Worm (Caenorhabditis elegans) whole organism, L4 larva: ENCODE measurements around the gene srx-121.

Experiments used
- D1046.2 ChIP-seq: fragments of 200-800 bp; sonication (Bioruptor generic); IDR thresholded peaks from 2 replicates; pipeline ENCODE4 v1.3.6; 2022; ENCODE audit warnings: missing genetic modification characterization, missing compliant biosample characterization
- T26A8.4 ChIP-seq: fragments of 200-800 bp; sonication (Bioruptor generic); IDR thresholded peaks from 2 replicates; pipeline ENCODE4 v1.3.6; 2022; ENCODE audit warnings: missing genetic modification characterization, missing compliant biosample characterization
- ZK337.2 ChIP-seq: fragments of 200-800 bp; sonication (Bioruptor generic); IDR thresholded peaks from 2 replicates; pipeline ENCODE4 v1.3.6; 2022; ENCODE audit warnings: missing genetic modification reagents, missing genetic modification characterization, missing compliant biosample characterization
- aha-1 ChIP-seq: fragments of 150-350 bp; peaks from one replicate; lab custom pipeline; 2014; ENCODE audit warnings: missing biosample characterization, missing genetic modification characterization
- attf-4 ChIP-seq: sonication (generic microtip); optimal IDR thresholded peaks from 3 replicates; lab custom pipeline; 2017; ENCODE audit warnings: missing biosample characterization, missing genetic modification characterization
- ceh-20 ChIP-seq: fragments of 200-800 bp; sonication (Bioruptor generic); IDR thresholded peaks from 2 replicates; pipeline ENCODE4 v1.3.6; 2022; ENCODE audit warnings: missing genetic modification reagents, missing genetic modification characterization, missing compliant biosample characterization
- ceh-44 ChIP-seq: fragments of 200-800 bp; sonication (Bioruptor generic); IDR thresholded peaks from 2 replicates; pipeline ENCODE4 v1.3.6; 2022; ENCODE audit warnings: missing genetic modification reagents, missing genetic modification characterization, missing compliant biosample characterization
- ceh-82 ChIP-seq: sonication (generic microtip); optimal IDR thresholded peaks from 2 replicates; lab custom pipeline; 2017; ENCODE audit warnings: missing biosample characterization, missing genetic modification characterization
- ces-1 ChIP-seq: fragments of 150-350 bp; sonication (generic microtip); optimal IDR thresholded peaks from 4 replicates; lab custom pipeline; 2014; ENCODE audit warnings: missing biosample characterization, missing genetic modification reagents, missing genetic modification characterization
- dmd-6 ChIP-seq: fragments of 200-800 bp; sonication (Bioruptor generic); IDR thresholded peaks from 2 replicates; pipeline ENCODE4 v1.3.6; 2022; ENCODE audit warnings: missing genetic modification reagents, missing genetic modification characterization, missing compliant biosample characterization
- dmd-8 ChIP-seq: fragments of 200-800 bp; sonication (Bioruptor generic); IDR thresholded peaks from 2 replicates; pipeline ENCODE4 v1.3.6; 2022; ENCODE audit warnings: missing genetic modification characterization, missing compliant biosample characterization
- duxl-1 ChIP-seq: sonication (generic microtip); optimal IDR thresholded peaks from 2 replicates; lab custom pipeline; 2016; ENCODE audit warnings: mild to moderate bottlenecking, missing genetic modification characterization, moderate library complexity, missing compliant biosample characterization; ENCODE audit not compliant: poor library complexity
- fos-1 ChIP-seq: fragments of 150-350 bp; optimal IDR thresholded peaks from 2 replicates; lab custom pipeline; 2014; ENCODE audit warnings: missing biosample characterization, missing genetic modification characterization
- gei-8 ChIP-seq: fragments of 200-800 bp; sonication (Bioruptor generic); optimal IDR thresholded peaks from 2 replicates; lab custom pipeline; 2018; ENCODE audit warnings: mild to moderate bottlenecking, missing genetic modification characterization, missing compliant biosample characterization
- hif-1 ChIP-seq, 2 experiments: sonication (generic microtip); optimal IDR thresholded peaks; 2 replicates each; lab custom pipeline; 2016 to 2017; ENCODE audit warnings: missing compliant biosample characterization in 2 of 2, missing genetic modification characterization in 2 of 2, missing genetic modification reagents in 2 of 2, missing genotype in 2 of 2, mild to moderate bottlenecking in 1 of 2
- hlh-11 ChIP-seq: fragments of 200-800 bp; sonication (Bioruptor generic); optimal IDR thresholded peaks from 2 replicates; lab custom pipeline; 2018; ENCODE audit warnings: mild to moderate bottlenecking, missing genetic modification characterization, missing compliant biosample characterization
- jun-1 ChIP-seq: fragments of 150-350 bp; optimal IDR thresholded peaks from 2 replicates; lab custom pipeline; 2014; ENCODE audit warnings: missing biosample characterization, missing genetic modification reagents, missing genetic modification characterization
- lin-1 ChIP-seq: fragments of 200-800 bp; sonication (Bioruptor generic); IDR thresholded peaks from 2 replicates; pipeline ENCODE4 v1.3.6; 2022; ENCODE audit warnings: missing genetic modification reagents, missing genetic modification characterization, missing compliant biosample characterization
- lin-13 ChIP-seq: fragments of 150-350 bp; optimal IDR thresholded peaks from 2 replicates; lab custom pipeline; 2014; ENCODE audit warnings: missing biosample characterization, missing genetic modification reagents, missing genetic modification characterization
- lin-39 ChIP-seq: fragments of 150-350 bp; optimal IDR thresholded peaks from 2 replicates; lab custom pipeline; 2014; ENCODE audit warnings: missing biosample characterization, missing genetic modification reagents, missing genetic modification characterization
- lsy-2 ChIP-seq, 2 experiments: fragments of 150-350 bp in 1 of 2; sonication (generic microtip) in 1 of 2; optimal IDR thresholded peaks; 2 replicates each; lab custom pipeline; 2014 to 2017; ENCODE audit warnings: missing biosample characterization in 2 of 2, missing genetic modification characterization in 2 of 2
- madf-9 ChIP-seq: fragments of 200-800 bp; sonication (Bioruptor generic); conservative IDR thresholded peaks from 2 replicates; pipeline ENCODE4 v1.3.6; 2022; ENCODE audit warnings: missing genetic modification reagents, missing genetic modification characterization, missing compliant biosample characterization
- mdl-1 ChIP-seq, 2 experiments: fragments of 150-350 bp in 1 of 2; sonication (generic microtip) in 1 of 2; optimal IDR thresholded peaks; 2 replicates each; lab custom pipeline; 2014 to 2017; ENCODE audit warnings: missing biosample characterization in 2 of 2, missing genetic modification characterization in 2 of 2
- mep-1 ChIP-seq: fragments of 150-350 bp; sonication (generic microtip); optimal IDR thresholded peaks from 3 replicates; lab custom pipeline; 2014; ENCODE audit warnings: missing biosample characterization, missing genetic modification characterization
- mes-2 ChIP-seq: sonication (generic microtip); optimal IDR thresholded peaks from 2 replicates; lab custom pipeline; 2016; ENCODE audit warnings: missing genotype, mild to moderate bottlenecking, missing genetic modification characterization, missing compliant biosample characterization; ENCODE audit not compliant: poor library complexity, severe bottlenecking
- nhr-102 ChIP-seq: sonication (generic microtip); optimal IDR thresholded peaks from 2 replicates; lab custom pipeline; 2016; ENCODE audit warnings: mild to moderate bottlenecking, missing genetic modification characterization, moderate library complexity, missing compliant biosample characterization
- nhr-25 ChIP-seq: sonication (generic microtip); optimal IDR thresholded peaks from 2 replicates; lab custom pipeline; 2017; ENCODE audit warnings: missing genetic modification characterization, mild to moderate bottlenecking, missing compliant biosample characterization, antibody characterized with exemption, moderate library complexity, borderline replicate concordance; ENCODE audit not compliant: insufficient read depth
- nhr-28 ChIP-seq: fragments of 150-350 bp; optimal IDR thresholded peaks from 2 replicates; lab custom pipeline; 2014; ENCODE audit warnings: missing biosample characterization, missing genetic modification characterization
- nhr-48 ChIP-seq: sonication (generic microtip); optimal IDR thresholded peaks from 2 replicates; lab custom pipeline; 2016; ENCODE audit warnings: mild to moderate bottlenecking, missing genetic modification characterization, missing compliant biosample characterization
- php-3 ChIP-seq: fragments of 200-800 bp; sonication (Bioruptor generic); IDR thresholded peaks from 2 replicates; pipeline ENCODE4 v1.3.6; 2022; ENCODE audit warnings: missing genetic modification reagents, missing genetic modification characterization, missing compliant biosample characterization
- pqm-1 ChIP-seq: sonication (generic microtip); optimal IDR thresholded peaks from 2 replicates; lab custom pipeline; 2017; ENCODE audit warnings: missing biosample characterization, missing genetic modification characterization
- saeg-2 ChIP-seq: fragments of 200-800 bp; sonication (Bioruptor generic); IDR thresholded peaks from 2 replicates; pipeline ENCODE4 v1.3.6; 2022; ENCODE audit warnings: missing genetic modification reagents, missing genetic modification characterization, missing compliant biosample characterization
- set-16 ChIP-seq: fragments of 200-800 bp; sonication (Bioruptor generic); IDR thresholded peaks from 2 replicates; pipeline ENCODE4 v1.3.6; 2022; ENCODE audit warnings: missing genetic modification reagents, missing genetic modification characterization, missing compliant biosample characterization
- tag-97 ChIP-seq: fragments of 200-800 bp; sonication (Bioruptor generic); IDR thresholded peaks from 2 replicates; pipeline ENCODE4 v1.3.6; 2022; ENCODE audit warnings: missing genetic modification characterization, missing compliant biosample characterization
- tra-1 ChIP-seq: fragments of 200-800 bp; sonication (Bioruptor generic); IDR thresholded peaks from 2 replicates; pipeline ENCODE4 v1.3.6; 2022; ENCODE audit warnings: missing genetic modification reagents, missing genetic modification characterization, missing compliant biosample characterization
- unc-62 ChIP-seq, 3 experiments: fragments of 150-350 bp in 1 of 3; sonication (generic microtip); optimal IDR thresholded peaks in 2 of 3; peaks in 1 of 3; 1 replicate in 1 of 3; 2 replicates in 2 of 3; lab custom pipeline; 2014 to 2017; ENCODE audit warnings: missing biosample characterization in 3 of 3, missing genetic modification characterization in 3 of 3, missing genetic modification reagents in 3 of 3, missing genotype in 1 of 3
- vab-7 ChIP-seq: fragments of 200-800 bp; sonication (Bioruptor generic); IDR thresholded peaks from 2 replicates; pipeline ENCODE4 v1.3.6; 2022; ENCODE audit warnings: missing genetic modification reagents, missing genetic modification characterization, missing compliant biosample characterization
- zfp-2 ChIP-seq: sonication (generic microtip); optimal IDR thresholded peaks from 2 replicates; lab custom pipeline; 2016; ENCODE audit warnings: mild to moderate bottlenecking, missing genetic modification characterization, missing compliant biosample characterization
- zfp-3 ChIP-seq: fragments of 200-800 bp; sonication (Bioruptor generic); conservative IDR thresholded peaks from 2 replicates; pipeline ENCODE4 v1.3.6; 2022; ENCODE audit warnings: missing genetic modification reagents, missing genetic modification characterization, missing compliant biosample characterization
- zip-2 ChIP-seq: fragments of 150-350 bp; optimal IDR thresholded peaks from 2 replicates; lab custom pipeline; 2014; ENCODE audit warnings: missing biosample characterization, missing genetic modification characterization

Gene srx-121

ce11 chrV:3372673-3373072 is at the start of gene srx-121:
srx-121 (minus strand) TSS chrV:3372773.
- TF ChIP-seq zfp-3 (no peak), nhr-25 (no peak), tra-1 (no peak), nhr-48 (tag; lab: Kevin White, UChicago) (no peak), ceh-82 (tag; lab: Kevin White, UChicago) (no peak), vab-7 (GFP tag; lab: Robert Waterston, UW) (no peak), ceh-20 (GFP tag; lab: Robert Waterston, UW) (no peak), jun-1 (tag; lab: Kevin White, UChicago) (no peak), tag-97 (GFP tag; lab: Robert Waterston, UW) (no peak), mdl-1 (tag; optimal IDR thresholded peaks at IDR 0.05; lab: Kevin White, UChicago) (no peak), fos-1 (no peak), ces-1 (GFP tag; lab: Kevin White, UChicago) (no peak), duxl-1 (tag; lab: Kevin White, UChicago) (no peak), dmd-8 (no peak), gei-8 (no peak), madf-9 (GFP tag; lab: Robert Waterston, UW) (no peak), mep-1 (tag; lab: Kevin White, UChicago) (no peak), lin-1 (no peak), ceh-44 (GFP tag; lab: Robert Waterston, UW) (no peak), lin-39 (no peak)

ce11 chrV:3417928-3418327 is 45.4 kb upstream of the srx-121 start, which contains the start of gene T20D4.3:
T20D4.3 (plus strand) TSS chrV:3418228.
- TF ChIP-seq unc-62 (GFP tag; optimal IDR thresholded peaks at IDR 0.05 in 1 of 2; lab: Kevin White, UChicago) (peak in 1 of 2 experiments; percentile 61), unc-62 (tag; optimal IDR thresholded peaks at IDR 0.05; lab: Kevin White, UChicago) (no peak), zip-2 (tag; lab: Kevin White, UChicago) (no peak)

ce11 chrV:3413010-3413409 is 40.4 kb upstream of the srx-121 start, which contains the start of gene txt-11:
txt-11 (plus strand) TSS chrV:3413310.
- TF ChIP-seq nhr-25 (no peak), mes-2 (no peak), dmd-6 (0 out of 2 replicates have a peak, but pooled peaks have one; percentile 15), hif-1 (tag; optimal IDR thresholded peaks at IDR 0.05; lab: Kevin White, UChicago) (no peak), php-3 (GFP tag; lab: Robert Waterston, UW) (no peak), set-16 (GFP tag; lab: Robert Waterston, UW) (no peak), attf-4 (no peak)

ce11 chrV:3410098-3410570 is 37.6 kb upstream of the srx-121 start, which contains the start of gene arrd-22:
arrd-22 (plus strand) TSS chrV:3410520.
- no peak for TF ChIP-seq nhr-102 (tag; lab: Kevin White, UChicago)
- peak; percentile 74 for TF ChIP-seq dmd-6
- TF ChIP-seq ces-1 (GFP tag; lab: Kevin White, UChicago): peak; percentile 4
- no peak for TF ChIP-seq saeg-2 (GFP tag; lab: Robert Waterston, UW)
- TF ChIP-seq unc-62 (GFP tag; optimal IDR thresholded peaks at IDR 0.05 in 1 of 2; lab: Kevin White, UChicago): peak in 1 of 2 experiments; percentile 94
- TF ChIP-seq unc-62 (tag; optimal IDR thresholded peaks at IDR 0.05; lab: Kevin White, UChicago): no peak
- TF ChIP-seq lin-13 (GFP tag; lab: Kevin White, UChicago): no peak
- no peak for TF ChIP-seq pqm-1 (tag; lab: Kevin White, UChicago)
- TF ChIP-seq nhr-28 (tag; lab: Kevin White, UChicago): peak; percentile 53
- TF ChIP-seq lsy-2 (tag; optimal IDR thresholded peaks at IDR 0.05; lab: Kevin White, UChicago): no peak
- peak; percentile 75 for TF ChIP-seq duxl-1 (tag; lab: Kevin White, UChicago)
- TF ChIP-seq T26A8.4 (GFP tag; lab: Robert Waterston, UW): no peak
- TF ChIP-seq ZK337.2 (GFP tag; lab: Robert Waterston, UW): no peak
- no peak for TF ChIP-seq D1046.2
- no peak for TF ChIP-seq zfp-2 (tag; lab: Kevin White, UChicago)
- TF ChIP-seq aha-1 (tag; lab: Kevin White, UChicago): peak; percentile 36
- TF ChIP-seq nhr-48 (tag; lab: Kevin White, UChicago): peak; percentile 23
- TF ChIP-seq tra-1: 0 out of 2 replicates have a peak, but pooled peaks have one; percentile 35
- peak; percentile 43 for TF ChIP-seq hlh-11 (tag; lab: Kevin White, UChicago)
